Worm (Caenorhabditis elegans): ENCODE data around the gene T02E9.6.

Gene T02E9.6

ce11 chrV:11320860-11321259 lies 13.2 kb downstream of the T02E9.6 start:
- TF ChIP-seq ceh-13 (GFP tag; optimal IDR thresholded peaks at IDR 0.05) (no peak), ceh-36 (tag; optimal IDR thresholded peaks at IDR 0.05) (no peak), pes-1 (GFP tag; IDR thresholded peaks at IDR 0.05) (no peak), tbx-37 (GFP tag; conservative IDR thresholded peaks at IDR 0.05) (no peak), scrt-1 (GFP tag; IDR thresholded peaks at IDR 0.05) (no peak), B0310.2 (tag; optimal IDR thresholded peaks at IDR 0.05) (no peak), F13C5.2 (tag; optimal IDR thresholded peaks at IDR 0.05) (no peak), tbx-11 (GFP tag; IDR thresholded peaks at IDR 0.05) (no peak), ets-7 (tag; optimal IDR thresholded peaks at IDR 0.05) (no peak), hnd-1 (tag; optimal IDR thresholded peaks at IDR 0.05) (no peak), hmbx-1 (tag; optimal IDR thresholded peaks at IDR 0.05) (no peak), sea-1 (GFP tag; conservative IDR thresholded peaks at IDR 0.05) (no peak), hmg-4 (GFP tag; optimal IDR thresholded peaks at IDR 0.05) (no peak), aly-1 (tag; optimal IDR thresholded peaks at IDR 0.05) (no peak), flt-1 (GFP tag; IDR thresholded peaks at IDR 0.05) (no peak), tra-4 (tag; optimal IDR thresholded peaks at IDR 0.05) (no peak)

- no peak for TF ChIP-seq hnd-1 (tag; optimal IDR thresholded peaks at IDR 0.05)
- no peak for TF ChIP-seq tbx-37 (GFP tag; conservative IDR thresholded peaks at IDR 0.05)
- no peak for TF ChIP-seq sea-1 (GFP tag; conservative IDR thresholded peaks at IDR 0.05)
- TF ChIP-seq aly-1 (tag; optimal IDR thresholded peaks at IDR 0.05), result no peak
- no peak for TF ChIP-seq B0310.2 (tag; optimal IDR thresholded peaks at IDR 0.05)
Measured at ce11 chrV:11316801-11317200, 17.3 kb downstream of the T02E9.6 start, which contains the start of gene cutl-18. Gene cutl-18 (minus strand): TSS chrV:11316901.

- TF ChIP-seq hnd-1 (tag; optimal IDR thresholded peaks at IDR 0.05) (peak; percentile 96), flt-1 (GFP tag; IDR thresholded peaks at IDR 0.05) (peak; percentile 100), aly-1 (tag; optimal IDR thresholded peaks at IDR 0.05) (peak; percentile 100), sea-1 (GFP tag; conservative IDR thresholded peaks at IDR 0.05) (peak; percentile 100), tbx-11 (GFP tag; IDR thresholded peaks at IDR 0.05) (peak; percentile 100), hmbx-1 (tag; optimal IDR thresholded peaks at IDR 0.05) (peak; percentile 95), tbx-37 (GFP tag; conservative IDR thresholded peaks at IDR 0.05) (peak; percentile 100), ceh-13 (GFP tag; optimal IDR thresholded peaks at IDR 0.05) (peak; percentile 99), B0310.2 (tag; optimal IDR thresholded peaks at IDR 0.05) (peak; percentile 99), ets-7 (tag; optimal IDR thresholded peaks at IDR 0.05) (peak; percentile 98), hmg-4 (GFP tag; optimal IDR thresholded peaks at IDR 0.05) (peak; percentile 100), tra-4 (tag; optimal IDR thresholded peaks at IDR 0.05) (peak; percentile 98), ama-1 (optimal IDR thresholded peaks at IDR 0.05) (no peak), scrt-1 (GFP tag; IDR thresholded peaks at IDR 0.05) (peak; percentile 100), ceh-36 (tag; optimal IDR thresholded peaks at IDR 0.05) (peak; percentile 98), pes-1 (GFP tag; IDR thresholded peaks at IDR 0.05) (peak; percentile 99), F13C5.2 (tag; optimal IDR thresholded peaks at IDR 0.05) (peak; percentile 99)
Measured at ce11 chrV:11314025-11314880, 19.8 kb downstream of the T02E9.6 start.

- no peak for TF ChIP-seq aly-1 (tag; optimal IDR thresholded peaks at IDR 0.05)
- no peak for TF ChIP-seq ceh-13 (GFP tag; optimal IDR thresholded peaks at IDR 0.05)
- TF ChIP-seq hnd-1 (tag; optimal IDR thresholded peaks at IDR 0.05), result no peak
- TF ChIP-seq tbx-11 (GFP tag; IDR thresholded peaks at IDR 0.05), result no peak
- no peak for TF ChIP-seq scrt-1 (GFP tag; IDR thresholded peaks at IDR 0.05)
- TF ChIP-seq ama-1 (optimal IDR thresholded peaks at IDR 0.05), result no peak
- TF ChIP-seq ceh-36 (tag; optimal IDR thresholded peaks at IDR 0.05), result no peak
- TF ChIP-seq hmbx-1 (tag; optimal IDR thresholded peaks at IDR 0.05), result no peak
- no peak for TF ChIP-seq sea-1 (GFP tag; conservative IDR thresholded peaks at IDR 0.05)
- no peak for TF ChIP-seq pes-1 (GFP tag; IDR thresholded peaks at IDR 0.05)
- TF ChIP-seq hmg-4 (GFP tag; optimal IDR thresholded peaks at IDR 0.05), result no peak
Measured at ce11 chrV:11312904-11313303, 21.2 kb downstream of the T02E9.6 start.

- TF ChIP-seq flt-1 (GFP tag; IDR thresholded peaks at IDR 0.05) (no peak), F13C5.2 (tag; optimal IDR thresholded peaks at IDR 0.05) (no peak), ama-1 (optimal IDR thresholded peaks at IDR 0.05) (no peak), ets-7 (tag; optimal IDR thresholded peaks at IDR 0.05) (no peak), pes-1 (GFP tag; IDR thresholded peaks at IDR 0.05) (no peak), tbx-37 (GFP tag; conservative IDR thresholded peaks at IDR 0.05) (no peak), aly-1 (tag; optimal IDR thresholded peaks at IDR 0.05) (no peak), sea-1 (GFP tag; conservative IDR thresholded peaks at IDR 0.05) (no peak), tbx-11 (GFP tag; IDR thresholded peaks at IDR 0.05) (no peak), ceh-13 (GFP tag; optimal IDR thresholded peaks at IDR 0.05) (no peak)
Measured at ce11 chrV:11311013-11311472, 23.1 kb downstream of the T02E9.6 start, which contains the start of gene T03F7.7. Gene T03F7.7 (plus strand): TSS chrV:11311422.

- TF ChIP-seq ceh-13 (GFP tag; optimal IDR thresholded peaks at IDR 0.05), result no peak
- no peak for TF ChIP-seq F13C5.2 (tag; optimal IDR thresholded peaks at IDR 0.05)
- no peak for TF ChIP-seq scrt-1 (GFP tag; IDR thresholded peaks at IDR 0.05)
Measured at ce11 chrV:11308915-11309314, 25.2 kb downstream of the T02E9.6 start.

- TF ChIP-seq ets-7 (tag; optimal IDR thresholded peaks at IDR 0.05) (no peak), tra-4 (tag; optimal IDR thresholded peaks at IDR 0.05) (no peak), F13C5.2 (tag; optimal IDR thresholded peaks at IDR 0.05) (no peak), ama-1 (optimal IDR thresholded peaks at IDR 0.05) (no peak), pes-1 (GFP tag; IDR thresholded peaks at IDR 0.05) (no peak), tbx-37 (GFP tag; conservative IDR thresholded peaks at IDR 0.05) (no peak), ceh-13 (GFP tag; optimal IDR thresholded peaks at IDR 0.05) (no peak)
Measured at ce11 chrV:11308346-11308745, 25.7 kb downstream of the T02E9.6 start, which contains the start of gene snf-11. Gene snf-11 (minus strand): TSS chrV:11308446.
